Worm (Caenorhabditis elegans) whole organism, mixed stage, embryonic: ENCODE results near the gene sprr-2.

Source experiments
- nhr-2 ChIP-seq: fragments of 150-350 bp; optimal IDR thresholded peaks from 2 replicates; lab custom pipeline; 2014; ENCODE audit warnings: missing biosample characterization, missing genetic modification characterization
- snpc-4 ChIP-seq: fragments of 150-350 bp; optimal IDR thresholded peaks from 2 replicates; lab custom pipeline; 2014; ENCODE audit warnings: missing biosample characterization, missing genetic modification characterization
- unc-62 ChIP-seq: fragments of 150-350 bp; optimal IDR thresholded peaks from 2 replicates; lab custom pipeline; 2014; ENCODE audit warnings: missing biosample characterization, missing genetic modification reagents, missing genetic modification characterization
- ztf-11 ChIP-seq: fragments of 150-350 bp; optimal IDR thresholded peaks from 2 replicates; lab custom pipeline; 2014; ENCODE audit warnings: missing biosample characterization, missing genetic modification characterization

DNA sequence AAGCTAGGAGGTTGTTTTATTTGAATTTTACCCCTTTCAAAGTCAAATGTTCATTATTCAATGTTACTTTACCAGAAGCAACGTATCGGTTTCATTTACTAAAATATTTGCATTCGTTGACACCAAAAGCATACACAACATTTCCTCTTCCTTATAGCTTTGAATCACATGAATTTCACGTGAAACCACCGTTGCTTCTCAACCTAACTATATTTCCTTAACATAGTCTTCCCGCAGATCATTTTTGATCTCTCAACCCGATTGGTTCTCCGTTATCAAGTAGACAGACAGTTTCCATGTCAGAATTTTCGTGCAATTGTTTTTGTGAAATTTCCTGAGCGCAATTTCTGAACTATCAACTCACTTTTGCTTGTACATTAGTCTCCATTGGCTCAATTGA is 16.7 kb downstream of the sprr-2 start:
- TF ChIP-seq snpc-4 (tag; lab: Kevin White, UChicago) (no peak), unc-62 (GFP tag; lab: Kevin White, UChicago) (no peak), ztf-11 (tag; lab: Kevin White, UChicago) (no peak), nhr-2 (tag; lab: Kevin White, UChicago) (no peak)
